Worm (Caenorhabditis elegans): ENCODE data around the gene K07H8.2.

Gene K07H8.2

ce11 chrIV:8251346-8251745, 40.0 kb upstream of the K07H8.2 start:
- TF ChIP-seq R02D3.7 (tag; optimal IDR thresholded peaks at IDR 0.05) (no peak), snpc-4 (tag; optimal IDR thresholded peaks at IDR 0.05) (no peak), mbf-1 (tag; optimal IDR thresholded peaks at IDR 0.05) (no peak), nhr-21 (tag; optimal IDR thresholded peaks at IDR 0.05) (no peak), fos-1 (tag; optimal IDR thresholded peaks at IDR 0.05) (peak; percentile 56), F13H6.1 (tag; optimal IDR thresholded peaks at IDR 0.05) (no peak), unc-62 (GFP tag; optimal IDR thresholded peaks at IDR 0.05) (no peak), C34F6.9 (tag; optimal IDR thresholded peaks at IDR 0.05) (no peak), sma-9 (GFP tag; optimal IDR thresholded peaks at IDR 0.05) (peak; percentile 27), sma-9 (tag; optimal IDR thresholded peaks at IDR 0.05) (no peak)

- no peak for TF ChIP-seq nhr-11 (tag; optimal IDR thresholded peaks at IDR 0.05)
- TF ChIP-seq lin-11 (tag; optimal IDR thresholded peaks at IDR 0.05) = peak; percentile 66
- TF ChIP-seq lin-39 (tag; optimal IDR thresholded peaks at IDR 0.05) = no peak
- TF ChIP-seq F13H6.1 (tag; optimal IDR thresholded peaks at IDR 0.05) = peak; percentile 63
- TF ChIP-seq sem-4 (tag; optimal IDR thresholded peaks at IDR 0.05) = peak; percentile 35
- TF ChIP-seq nhr-129 (tag; optimal IDR thresholded peaks at IDR 0.05) = peak; percentile 81
- TF ChIP-seq sma-3 (GFP tag; optimal IDR thresholded peaks at IDR 0.05) = peak; percentile 56
- TF ChIP-seq nhr-237 (tag; optimal IDR thresholded peaks at IDR 0.05) = no peak
- TF ChIP-seq dmd-4 (tag; optimal IDR thresholded peaks at IDR 0.05) = no peak
- no peak for TF ChIP-seq elt-3 (tag; optimal IDR thresholded peaks at IDR 0.05)
- no peak for TF ChIP-seq peb-1 (tag; optimal IDR thresholded peaks at IDR 0.05)
- TF ChIP-seq mdl-1 (tag; optimal IDR thresholded peaks at IDR 0.05) = peak; percentile 52 to 66
- peak; percentile 46 for TF ChIP-seq lin-13 (GFP tag; optimal IDR thresholded peaks at IDR 0.05)
- TF ChIP-seq sma-9 (GFP tag; optimal IDR thresholded peaks at IDR 0.05) = peak; percentile 75
- TF ChIP-seq sma-9 (tag; optimal IDR thresholded peaks at IDR 0.05) = no peak
- TF ChIP-seq lsy-2 (tag; optimal IDR thresholded peaks at IDR 0.05) = peak; percentile 45 to 65
- peak; percentile 47 for TF ChIP-seq Y55F3AM.14 (GFP tag; optimal IDR thresholded peaks at IDR 0.05)
- TF ChIP-seq fos-1 (tag; optimal IDR thresholded peaks at IDR 0.05) = peak; percentile 66
- no peak for TF ChIP-seq R02D3.7 (tag; optimal IDR thresholded peaks at IDR 0.05)
- TF ChIP-seq C34F6.9 (tag; optimal IDR thresholded peaks at IDR 0.05) = peak; percentile 62
- peak; percentile 58 for TF ChIP-seq crh-2 (tag; optimal IDR thresholded peaks at IDR 0.05)
- no peak for TF ChIP-seq snpc-4 (tag; optimal IDR thresholded peaks at IDR 0.05)
- TF ChIP-seq nhr-21 (tag; optimal IDR thresholded peaks at IDR 0.05) = peak; percentile 77
- TF ChIP-seq ceh-16 (tag; optimal IDR thresholded peaks at IDR 0.05) = peak; percentile 15
- TF ChIP-seq unc-55 (GFP tag; optimal IDR thresholded peaks at IDR 0.05) = peak; percentile 90
- peak; percentile 53 for TF ChIP-seq gmeb-1 (tag; optimal IDR thresholded peaks at IDR 0.05)
- TF ChIP-seq skn-1 (tag; optimal IDR thresholded peaks at IDR 0.05) = peak; percentile 18
- peak; percentile 26 for TF ChIP-seq nhr-25 (tag; optimal IDR thresholded peaks at IDR 0.05)
- TF ChIP-seq ama-1 (optimal IDR thresholded peaks at IDR 0.05) = no peak
- peak; percentile 25 for TF ChIP-seq mab-5 (tag; optimal IDR thresholded peaks at IDR 0.05)
Measured at ce11 chrIV:8252856-8253255, 38.5 kb upstream of the K07H8.2 start.

- TF ChIP-seq lsy-2 (tag; optimal IDR thresholded peaks at IDR 0.05) = peak in 1 of 2 experiments; percentile 0
- TF ChIP-seq peb-1 (tag; optimal IDR thresholded peaks at IDR 0.05) = no peak
- peak; percentile 51 for TF ChIP-seq nhr-21 (tag; optimal IDR thresholded peaks at IDR 0.05)
Measured at ce11 chrIV:8254193-8254592, 37.1 kb upstream of the K07H8.2 start.

- TF ChIP-seq sma-9 (GFP tag; optimal IDR thresholded peaks at IDR 0.05) (peak; percentile 54), sma-9 (tag; optimal IDR thresholded peaks at IDR 0.05) (no peak), fos-1 (tag; optimal IDR thresholded peaks at IDR 0.05) (peak; percentile 37), nhr-11 (tag; optimal IDR thresholded peaks at IDR 0.05) (no peak), elt-1 (tag; optimal IDR thresholded peaks at IDR 0.05) (peak; percentile 89), F13H6.1 (tag; optimal IDR thresholded peaks at IDR 0.05) (no peak), crh-2 (tag; optimal IDR thresholded peaks at IDR 0.05) (no peak), mdl-1 (tag; optimal IDR thresholded peaks at IDR 0.05) (no peak)
Measured at ce11 chrIV:8255221-8255620, 36.1 kb upstream of the K07H8.2 start.

- TF ChIP-seq ztf-4 (tag; optimal IDR thresholded peaks at IDR 0.05) = no peak
- TF ChIP-seq nhr-129 (tag; optimal IDR thresholded peaks at IDR 0.05) = no peak
- TF ChIP-seq elt-1 (tag; optimal IDR thresholded peaks at IDR 0.05) = no peak
- TF ChIP-seq peb-1 (tag; optimal IDR thresholded peaks at IDR 0.05) = no peak
Measured at ce11 chrIV:8259904-8260303, 31.4 kb upstream of the K07H8.2 start, which contains the start of gene K07H8.7. Gene K07H8.7 (minus strand): TSS chrIV:8260004.
